Worm (Caenorhabditis elegans) whole organism, late embryonic: ENCODE data around the gene srh-185.

Experiments
- ama-1 ChIP-seq: fragments of 150-350 bp; optimal IDR thresholded peaks from 2 replicates; lab custom pipeline; 2014
- ceh-31 ChIP-seq: sonication (generic microtip); optimal IDR thresholded peaks from 2 replicates; lab custom pipeline; 2016; ENCODE audit warnings: missing genetic modification characterization, missing compliant biosample characterization
- ceh-34 ChIP-seq: sonication (generic microtip); optimal IDR thresholded peaks from 2 replicates; lab custom pipeline; 2016; ENCODE audit warnings: mild to moderate bottlenecking, missing genetic modification characterization, missing compliant biosample characterization
- elt-4 ChIP-seq: sonication (generic microtip); optimal IDR thresholded peaks from 2 replicates; lab custom pipeline; 2016; ENCODE audit warnings: missing genetic modification characterization, missing compliant biosample characterization
- lin-11 ChIP-seq: fragments of 200-800 bp; sonication (Bioruptor generic); optimal IDR thresholded peaks from 2 replicates; lab custom pipeline; 2018; ENCODE audit warnings: mild to moderate bottlenecking, missing genetic modification characterization, missing compliant biosample characterization
- nhr-11 ChIP-seq: fragments of 150-350 bp; optimal IDR thresholded peaks from 2 replicates; lab custom pipeline; 2014; ENCODE audit warnings: missing biosample characterization, missing genetic modification characterization
- pag-3 ChIP-seq: sonication (generic microtip); optimal IDR thresholded peaks from 2 replicates; lab custom pipeline; 2016; ENCODE audit warnings: missing compliant biosample characterization, missing genetic modification characterization, borderline replicate concordance
- pha-2 ChIP-seq: sonication (generic microtip); optimal IDR thresholded peaks from 2 replicates; lab custom pipeline; 2017; ENCODE audit warnings: mild to moderate bottlenecking, missing genetic modification characterization, missing compliant biosample characterization
- pqm-1 ChIP-seq: sonication (generic microtip); optimal IDR thresholded peaks from 2 replicates; lab custom pipeline; 2016; ENCODE audit warnings: missing genetic modification characterization, missing compliant biosample characterization
- rnt-1 ChIP-seq: sonication (generic microtip); optimal IDR thresholded peaks from 2 replicates; lab custom pipeline; 2016; ENCODE audit warnings: missing genetic modification characterization, missing compliant biosample characterization
- tbx-2 ChIP-seq: sonication (generic microtip); optimal IDR thresholded peaks from 2 replicates; lab custom pipeline; 2016; ENCODE audit warnings: missing genetic modification characterization, missing compliant biosample characterization
- unc-55 ChIP-seq: sonication (generic microtip); optimal IDR thresholded peaks from 2 replicates; lab custom pipeline; 2017; ENCODE audit warnings: missing biosample characterization, missing genetic modification reagents, missing genetic modification characterization
- zip-5 ChIP-seq: sonication (generic microtip); optimal IDR thresholded peaks from 2 replicates; lab custom pipeline; 2016; ENCODE audit warnings: missing genetic modification characterization, missing compliant biosample characterization

- TF ChIP-seq unc-55 (GFP tag; lab: Kevin White, UChicago), result no peak
- no peak for TF ChIP-seq ceh-31 (tag; lab: Kevin White, UChicago)
- TF ChIP-seq pha-2 (tag; lab: Kevin White, UChicago), result no peak
- TF ChIP-seq lin-11 (tag; lab: Kevin White, UChicago), result no peak
- TF ChIP-seq elt-4 (tag; lab: Kevin White, UChicago), result no peak
- TF ChIP-seq tbx-2 (tag; lab: Kevin White, UChicago), result no peak
- TF ChIP-seq pqm-1 (tag; lab: Kevin White, UChicago), result no peak
- TF ChIP-seq rnt-1, result no peak
- no peak for TF ChIP-seq ceh-34 (tag; lab: Kevin White, UChicago)
- TF ChIP-seq nhr-11 (tag; lab: Kevin White, UChicago), result no peak
- no peak for TF ChIP-seq ama-1
- TF ChIP-seq pag-3 (tag; lab: Kevin White, UChicago), result no peak
- no peak for TF ChIP-seq zip-5 (tag; lab: Kevin White, UChicago)
Measured at ce11 chrV:3044837-3045236, 21.2 kb upstream of the srh-185 start, which contains the start of gene F59D6.1.
